Fruit fly (Drosophila melanogaster) whole organism, embryonic: ENCODE measurements around the gene Fdx1.

Source experiments
- Bdp1 ChIP-seq: fragments of 200-800 bp; sonication (Bioruptor generic); optimal IDR thresholded peaks from 3 replicates; lab custom pipeline; 2016; ENCODE audit warnings: missing biosample characterization, missing genetic modification characterization
- CG10959 ChIP-seq: fragments of 200-800 bp; sonication (Bioruptor generic); IDR thresholded peaks from 2 replicates; pipeline ENCODE4 v1.3.6; 2022; ENCODE audit warnings: missing biosample characterization, missing genetic modification characterization
- CG11085 ChIP-seq: fragments of 200-800 bp; sonication (Bioruptor generic); IDR thresholded peaks from 2 replicates; pipeline ENCODE4 v1.3.6; 2022; ENCODE audit warnings: missing biosample characterization, missing genetic modification characterization
- CG11560 ChIP-seq: fragments of 200-800 bp; sonication (Bioruptor generic); IDR thresholded peaks from 3 replicates; pipeline ENCODE4 v1.3.6; 2022; ENCODE audit warnings: missing biosample characterization, missing genetic modification characterization
- CG12155 ChIP-seq: fragments of 200-800 bp; sonication (Bioruptor generic); optimal IDR thresholded peaks from 3 replicates; lab custom pipeline; 2016; ENCODE audit warnings: missing biosample characterization, missing genetic modification characterization
- CG14965 ChIP-seq: fragments of 200-800 bp; sonication (Bioruptor generic); optimal IDR thresholded peaks from 2 replicates; lab custom pipeline; 2016; ENCODE audit warnings: missing biosample characterization, missing genetic modification characterization, borderline replicate concordance
- CG15479 ChIP-seq: fragments of 200-800 bp; sonication (Bioruptor generic); optimal IDR thresholded peaks from 3 replicates; lab custom pipeline; 2019; ENCODE audit warnings: missing biosample characterization, mild to moderate bottlenecking, missing genetic modification characterization, moderate library complexity
- CG16815 ChIP-seq: fragments of 200-800 bp; sonication (Bioruptor generic); optimal IDR thresholded peaks from 3 replicates; lab custom pipeline; 2017; ENCODE audit warnings: missing biosample characterization, mild to moderate bottlenecking, missing genetic modification characterization
- CG17361 ChIP-seq: fragments of 200-800 bp; sonication (Bioruptor generic); IDR thresholded peaks from 3 replicates; pipeline ENCODE4 v1.3.6; 2022; ENCODE audit warnings: missing biosample characterization, missing genetic modification characterization
- CG1792 ChIP-seq: fragments of 200-800 bp; sonication (Bioruptor generic); optimal IDR thresholded peaks from 2 replicates; lab custom pipeline; 2016; ENCODE audit warnings: missing biosample characterization, missing genetic modification characterization
- CG18619 ChIP-seq: fragments of 200-800 bp; sonication (Bioruptor generic); optimal IDR thresholded peaks from 3 replicates; lab custom pipeline; 2017; ENCODE audit warnings: missing biosample characterization, mild to moderate bottlenecking, missing genetic modification characterization
- CG2129 ChIP-seq: fragments of 200-800 bp; sonication (Bioruptor generic); IDR thresholded peaks from 2 replicates; pipeline ENCODE4 v1.3.6; 2022; ENCODE audit warnings: missing biosample characterization, missing genetic modification characterization; ENCODE audit not compliant: partially characterized antibody
- CG3065 ChIP-seq: fragments of 200-800 bp; sonication (Bioruptor generic); optimal IDR thresholded peaks from 2 replicates; lab custom pipeline; 2016; ENCODE audit warnings: missing biosample characterization, missing genetic modification characterization
- CG3838 ChIP-seq: fragments of 200-800 bp; sonication (Bioruptor generic); optimal IDR thresholded peaks from 3 replicates; lab custom pipeline; 2016; ENCODE audit warnings: missing biosample characterization, missing genetic modification characterization
- CG42726 ChIP-seq: fragments of 200-800 bp; sonication (Bioruptor generic); IDR thresholded peaks from 2 replicates; pipeline ENCODE4 v1.3.6; 2022; ENCODE audit warnings: missing biosample characterization, missing genetic modification characterization; ENCODE audit not compliant: partially characterized antibody
- CG4360 ChIP-seq: fragments of 200-800 bp; sonication (Bioruptor generic); IDR thresholded peaks from 2 replicates; pipeline ENCODE4 v1.3.6; 2022; ENCODE audit warnings: missing biosample characterization, missing genetic modification characterization
- CG4617 ChIP-seq: fragments of 200-800 bp; sonication (Bioruptor generic); optimal IDR thresholded peaks from 3 replicates; lab custom pipeline; 2016; ENCODE audit warnings: missing biosample characterization, missing genetic modification characterization, borderline replicate concordance
- CG8089 ChIP-seq: fragments of 200-800 bp; sonication (Bioruptor generic); optimal IDR thresholded peaks from 3 replicates; lab custom pipeline; 2016; ENCODE audit warnings: missing biosample characterization, missing genetic modification characterization
- CG8388 ChIP-seq: fragments of 200-800 bp; sonication (Bioruptor generic); optimal IDR thresholded peaks from 2 replicates; lab custom pipeline; 2019; ENCODE audit warnings: missing biosample characterization, mild to moderate bottlenecking, missing genetic modification characterization, moderate library complexity
- CG9797 ChIP-seq: fragments of 200-800 bp; sonication (Bioruptor generic); optimal IDR thresholded peaks from 3 replicates; lab custom pipeline; 2018; ENCODE audit warnings: missing biosample characterization, mild to moderate bottlenecking, missing genetic modification characterization
- CHES-1-like ChIP-seq: fragments of 200-800 bp; sonication (Bioruptor generic); optimal IDR thresholded peaks from 2 replicates; lab custom pipeline; 2016; ENCODE audit warnings: missing biosample characterization, missing genetic modification characterization
- CkIIα-i1 ChIP-seq: fragments of 200-800 bp; sonication (Bioruptor generic); IDR thresholded peaks from 2 replicates; pipeline ENCODE4 v1.3.6; 2022; ENCODE audit warnings: missing biosample characterization, missing genetic modification characterization
- Deaf1 ChIP-seq: fragments of 200-800 bp; optimal IDR thresholded peaks from 3 replicates; lab custom pipeline; 2019; ENCODE audit warnings: missing biosample characterization, mild to moderate bottlenecking, missing genetic modification characterization, moderate library complexity
- Dip3 ChIP-seq: fragments of 200-800 bp; sonication (Bioruptor generic); optimal IDR thresholded peaks from 3 replicates; lab custom pipeline; 2016; ENCODE audit warnings: missing biosample characterization, missing genetic modification characterization
- H2.0 ChIP-seq: fragments of 200-800 bp; sonication (Bioruptor generic); IDR thresholded peaks from 2 replicates; pipeline ENCODE4 v1.3.6; 2022; ENCODE audit warnings: missing biosample characterization, missing genetic modification characterization
- HmgZ ChIP-seq: fragments of 200-800 bp; sonication (Bioruptor generic); optimal IDR thresholded peaks from 2 replicates; lab custom pipeline; 2018; ENCODE audit warnings: missing biosample characterization, mild to moderate bottlenecking, missing genetic modification characterization
- Lpt ChIP-seq: fragments of >200 bp; optimal IDR thresholded peaks from 2 replicates; lab custom pipeline; 2018; ENCODE audit warnings: missing biosample characterization, missing genetic modification characterization
- Opbp ChIP-seq: fragments of 200-800 bp; sonication (Bioruptor generic); IDR thresholded peaks from 3 replicates; pipeline ENCODE4 v1.3.6; 2022; ENCODE audit warnings: missing biosample characterization, missing genetic modification characterization; ENCODE audit not compliant: partially characterized antibody
- Side ChIP-seq: fragments of 200-800 bp; sonication (Bioruptor generic); optimal IDR thresholded peaks from 2 replicates; lab custom pipeline; 2016; ENCODE audit warnings: missing biosample characterization, missing genetic modification characterization
- Sin3A ChIP-seq: fragments of >200 bp; optimal IDR thresholded peaks from 2 replicates; lab custom pipeline; 2018
- Xbp1 ChIP-seq: fragments of 200-800 bp; sonication (Bioruptor generic); optimal IDR thresholded peaks from 3 replicates; lab custom pipeline; 2016; ENCODE audit warnings: missing biosample characterization, mild to moderate bottlenecking, missing genetic modification characterization
- Xrp1 ChIP-seq: fragments of 200-800 bp; sonication (Bioruptor generic); IDR thresholded peaks from 2 replicates; pipeline ENCODE4 v1.3.6; 2022; ENCODE audit warnings: missing biosample characterization, missing genetic modification characterization
- bcd ChIP-seq: fragments of 200-800 bp; sonication (Bioruptor generic); optimal IDR thresholded peaks from 2 replicates; lab custom pipeline; 2017; ENCODE audit warnings: missing biosample characterization, mild to moderate bottlenecking, missing genetic modification characterization
- cad ChIP-seq: fragments of >200 bp; optimal IDR thresholded peaks from 2 replicates; lab custom pipeline; 2017; ENCODE audit warnings: missing biosample characterization, missing genetic modification characterization
- disco-r ChIP-seq: fragments of 200-800 bp; sonication (Bioruptor generic); optimal IDR thresholded peaks from 2 replicates; lab custom pipeline; 2016; ENCODE audit warnings: missing biosample characterization, missing genetic modification characterization
- ems ChIP-seq: fragments of 200-800 bp; sonication (Bioruptor generic); optimal IDR thresholded peaks from 3 replicates; lab custom pipeline; 2016; ENCODE audit warnings: missing biosample characterization, missing genetic modification characterization
- gcm ChIP-seq: fragments of 200-800 bp; sonication (Bioruptor generic); optimal IDR thresholded peaks from 2 replicates; lab custom pipeline; 2019; ENCODE audit warnings: missing biosample characterization, mild to moderate bottlenecking, missing genetic modification characterization, moderate library complexity
- grn ChIP-seq: fragments of 200-800 bp; sonication (Bioruptor generic); optimal IDR thresholded peaks from 3 replicates; lab custom pipeline; 2017; ENCODE audit warnings: missing biosample characterization, missing genetic modification characterization
- gt ChIP-seq: fragments of 200-800 bp; sonication (Bioruptor generic); IDR thresholded peaks from 2 replicates; pipeline ENCODE4 v1.3.6; 2022; ENCODE audit warnings: missing biosample characterization, missing genetic modification characterization
- ham ChIP-seq: fragments of 200-800 bp; sonication (Bioruptor generic); IDR thresholded peaks from 2 replicates; pipeline ENCODE4 v1.3.6; 2022; ENCODE audit warnings: missing biosample characterization, missing genetic modification characterization
- hb ChIP-seq: fragments of 200-800 bp; sonication (Bioruptor generic); IDR thresholded peaks from 3 replicates; pipeline ENCODE4 v1.3.6; 2022; ENCODE audit warnings: missing biosample characterization, missing genetic modification characterization; ENCODE audit not compliant: partially characterized antibody
- oc ChIP-seq: fragments of 200-800 bp; sonication (Bioruptor generic); optimal IDR thresholded peaks from 2 replicates; lab custom pipeline; 2018; ENCODE audit warnings: missing biosample characterization, mild to moderate bottlenecking, missing genetic modification characterization, moderate library complexity
- p53 ChIP-seq: fragments of 200-800 bp; sonication (Bioruptor generic); optimal IDR thresholded peaks from 2 replicates; lab custom pipeline; 2016; ENCODE audit warnings: missing biosample characterization, missing genetic modification characterization
- pb ChIP-seq: fragments of 200-800 bp; sonication (Bioruptor generic); optimal IDR thresholded peaks from 3 replicates; lab custom pipeline; 2016; ENCODE audit warnings: missing biosample characterization, missing genetic modification characterization
- pum ChIP-seq: fragments of 200-800 bp; sonication (Bioruptor generic); optimal IDR thresholded peaks from 2 replicates; lab custom pipeline; 2016; ENCODE audit warnings: missing biosample characterization, missing genetic modification characterization
- salm ChIP-seq: fragments of 200-800 bp; sonication (Bioruptor generic); optimal IDR thresholded peaks from 2 replicates; lab custom pipeline; 2018; ENCODE audit warnings: missing biosample characterization, mild to moderate bottlenecking, missing genetic modification characterization
- sim ChIP-seq: fragments of 200-800 bp; sonication (Bioruptor generic); IDR thresholded peaks from 2 replicates; pipeline ENCODE4 v1.3.6; 2022; ENCODE audit warnings: missing biosample characterization, missing genetic modification characterization
- sqz ChIP-seq: fragments of 200-800 bp; sonication (Bioruptor generic); optimal IDR thresholded peaks from 3 replicates; lab custom pipeline; 2018; ENCODE audit warnings: missing biosample characterization, mild to moderate bottlenecking, missing genetic modification characterization
- sr ChIP-seq: fragments of 200-800 bp; sonication (Bioruptor generic); IDR thresholded peaks from 3 replicates; pipeline ENCODE4 v1.3.6; 2022; ENCODE audit warnings: missing biosample characterization, missing genetic modification characterization
- stc ChIP-seq: fragments of 200-800 bp; sonication (Bioruptor generic); IDR thresholded peaks from 2 replicates; pipeline ENCODE4 v1.3.6; 2022; ENCODE audit warnings: missing biosample characterization, missing genetic modification characterization
- zfh1 ChIP-seq: fragments of 200-800 bp; sonication (Bioruptor generic); IDR thresholded peaks from 3 replicates; pipeline ENCODE4 v1.3.6; 2022; ENCODE audit warnings: missing biosample characterization, missing genetic modification characterization

Gene Fdx1

DNA sequence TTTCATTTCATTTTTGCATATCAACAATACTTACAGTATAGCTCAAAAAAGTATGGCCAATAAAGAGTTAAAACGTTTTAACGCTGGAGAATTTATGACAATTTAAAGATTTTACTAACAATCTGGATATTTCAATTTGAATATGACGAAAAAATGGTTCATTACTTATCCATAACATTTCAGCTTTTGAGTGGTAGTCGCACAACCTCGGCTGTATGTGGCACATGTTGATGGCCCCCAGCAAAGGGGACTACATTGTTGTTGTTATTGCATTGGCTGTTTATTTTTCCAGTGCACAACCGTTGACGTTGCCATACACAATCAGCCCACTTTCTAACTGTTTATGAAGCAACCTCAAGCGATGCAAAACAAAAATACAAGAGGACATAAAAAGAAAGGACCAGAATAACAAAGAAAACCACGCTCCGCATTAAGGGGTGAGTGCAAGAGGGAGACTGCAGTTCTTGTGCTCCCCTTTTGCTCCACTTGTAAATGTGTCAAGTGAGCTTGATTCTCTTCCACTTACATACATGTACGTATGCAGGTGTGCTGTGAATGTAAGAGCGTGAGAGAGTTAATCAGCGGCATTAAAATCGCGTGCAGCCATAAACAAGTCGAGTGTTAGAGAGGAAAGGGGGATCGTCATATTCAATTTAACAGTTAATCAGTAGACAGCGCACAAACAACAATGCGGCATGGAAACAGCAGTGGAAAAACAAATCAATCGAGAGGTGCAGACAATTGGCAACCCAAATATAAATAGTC is 49.2 kb upstream of the Fdx1 start (continued):
- no peak for TF ChIP-seq sqz
- TF ChIP-seq gcm (GFP tag; lab: Kevin White, UChicago) = no peak
- peak; percentile 23 for TF ChIP-seq CG18619 (GFP tag; lab: Kevin White, UChicago)
- no peak for TF ChIP-seq CG14965 (GFP tag; lab: Kevin White, UChicago)
- TF ChIP-seq CG2129 (GFP tag; lab: Robert Waterston, UW) = no peak
- no peak for TF ChIP-seq grn
- no peak for TF ChIP-seq Sin3A
- no peak for TF ChIP-seq disco-r (GFP tag; lab: Kevin White, UChicago)
- TF ChIP-seq Opbp = no peak
- no peak for TF ChIP-seq CG42726 (GFP tag; lab: Robert Waterston, UW)
- TF ChIP-seq CG11560 (tag; lab: Robert Waterston, UW) = no peak
- TF ChIP-seq gt = no peak
- peak; percentile 54; the same call in 1 of the 2 replicates for TF ChIP-seq stc (GFP tag; lab: Robert Waterston, UW)
- TF ChIP-seq CG4617 (GFP tag; lab: Kevin White, UChicago) = no peak
- TF ChIP-seq Dip3 (GFP tag; lab: Kevin White, UChicago) = no peak
- no peak for TF ChIP-seq p53 (GFP tag; lab: Kevin White, UChicago)
- no peak for TF ChIP-seq CG9797 (GFP tag; lab: Kevin White, UChicago)
- peak; percentile 63; the same call in 1 of the 2 replicates for TF ChIP-seq Xrp1 (GFP tag; lab: Robert Waterston, UW)
- TF ChIP-seq H2.0 (GFP tag; lab: Robert Waterston, UW) = 0 out of 2 replicates have a peak, but pooled peaks have one; percentile 24
- no peak for TF ChIP-seq CG1792 (GFP tag; lab: Kevin White, UChicago)
- no peak for TF ChIP-seq CG15479 (GFP tag; lab: Kevin White, UChicago)
- TF ChIP-seq CkIIα-i1 (GFP tag; lab: Robert Waterston, UW) = no peak
- TF ChIP-seq CG11085 = peak; percentile 17; the same call in 1 of the 2 replicates
- TF ChIP-seq CG8388 = peak; percentile 56
- no peak for TF ChIP-seq Side (GFP tag; lab: Kevin White, UChicago)
- TF ChIP-seq CG3065 = no peak
- TF ChIP-seq Lpt (GFP tag; lab: Kevin White, UChicago) = no peak
- TF ChIP-seq CG4360 (GFP tag; lab: Robert Waterston, UW) = 0 out of 2 replicates have a peak, but pooled peaks have one; percentile 13
- no peak for TF ChIP-seq CG12155
- no peak for TF ChIP-seq sr
- no peak for TF ChIP-seq Deaf1
- 0 out of 3 replicates have a peak, but pooled peaks have one; percentile 26 for TF ChIP-seq CG17361 (GFP tag; lab: Robert Waterston, UW)
- TF ChIP-seq pb (GFP tag; lab: Kevin White, UChicago) = no peak
- TF ChIP-seq zfh1 = 0 out of 3 replicates have a peak, but pooled peaks have one; percentile 16
- TF ChIP-seq salm (tag; lab: Kevin White, UChicago) = peak; percentile 23
- no peak for TF ChIP-seq CHES-1-like
- peak; percentile 35 for TF ChIP-seq bcd (GFP tag; lab: Kevin White, UChicago)
- TF ChIP-seq pum (GFP tag; lab: Kevin White, UChicago) = peak; percentile 12
- TF ChIP-seq ham (GFP tag; lab: Robert Waterston, UW) = no peak
- no peak for TF ChIP-seq Bdp1 (GFP tag; lab: Kevin White, UChicago)
- peak; percentile 8 for TF ChIP-seq oc (tag; lab: Kevin White, UChicago)
- no peak for TF ChIP-seq ems
- no peak for TF ChIP-seq cad (GFP tag; lab: Kevin White, UChicago)
- TF ChIP-seq sim (GFP tag; lab: Robert Waterston, UW) = no peak
- no peak for TF ChIP-seq CG3838
- TF ChIP-seq CG10959 = no peak
- no peak for TF ChIP-seq hb (GFP tag; lab: Robert Waterston, UW)
- no peak for TF ChIP-seq CG8089 (GFP tag; lab: Kevin White, UChicago)
- no peak for TF ChIP-seq CG16815 (GFP tag; lab: Kevin White, UChicago)
- peak; percentile 54 for TF ChIP-seq Xbp1
- no peak for TF ChIP-seq HmgZ (tag; lab: Kevin White, UChicago)
